Fruit fly (Drosophila melanogaster) whole organism, embryonic: ENCODE measurements around the gene Pax.
A peak's percentile ranks its signal among the peaks of the same experiment; 100 is the strongest.

Source experiments
- Antp ChIP-seq: fragments of 200-800 bp; sonication (Bioruptor generic); optimal IDR thresholded peaks from 3 replicates; lab custom pipeline; 2016; ENCODE audit warnings: missing biosample characterization, missing genetic modification characterization
- Atf6 ChIP-seq: fragments of 200-800 bp; sonication (Bioruptor generic); IDR thresholded peaks from 2 replicates; pipeline ENCODE4 v1.3.6; 2022; ENCODE audit warnings: missing biosample characterization, missing genetic modification characterization
- Bdp1 ChIP-seq: fragments of 200-800 bp; sonication (Bioruptor generic); optimal IDR thresholded peaks from 3 replicates; lab custom pipeline; 2016; ENCODE audit warnings: missing biosample characterization, missing genetic modification characterization
- Bgb ChIP-seq: fragments of 200-800 bp; sonication (Bioruptor generic); IDR thresholded peaks from 2 replicates; pipeline ENCODE4 v1.3.6; 2022; ENCODE audit warnings: missing biosample characterization, missing genetic modification characterization; ENCODE audit not compliant: partially characterized antibody
- CG10147 ChIP-seq: fragments of 200-800 bp; sonication (Bioruptor generic); optimal IDR thresholded peaks from 2 replicates; lab custom pipeline; 2019; ENCODE audit warnings: missing biosample characterization, mild to moderate bottlenecking, missing genetic modification characterization, moderate library complexity
- CG10654 ChIP-seq: fragments of 200-800 bp; sonication (Bioruptor generic); optimal IDR thresholded peaks from 2 replicates; lab custom pipeline; 2016; ENCODE audit warnings: missing biosample characterization, missing genetic modification characterization
- CG11456 ChIP-seq: fragments of 200-800 bp; sonication (Bioruptor generic); IDR thresholded peaks from 3 replicates; pipeline ENCODE4 v1.3.6; 2022; ENCODE audit warnings: missing biosample characterization, missing genetic modification characterization
- CG12104 ChIP-seq: fragments of 200-800 bp; sonication (Bioruptor generic); optimal IDR thresholded peaks from 3 replicates; lab custom pipeline; 2016; ENCODE audit warnings: missing biosample characterization, missing genetic modification characterization
- CG13424 ChIP-seq: fragments of 200-800 bp; sonication (Bioruptor generic); optimal IDR thresholded peaks from 2 replicates; lab custom pipeline; 2019; ENCODE audit warnings: missing biosample characterization, mild to moderate bottlenecking, missing genetic modification characterization, moderate library complexity
- CG13624 ChIP-seq: fragments of 200-800 bp; sonication (Bioruptor generic); optimal IDR thresholded peaks from 2 replicates; lab custom pipeline; 2016; ENCODE audit warnings: missing biosample characterization, missing genetic modification characterization
- CG14014 ChIP-seq: fragments of 200-800 bp; sonication (Bioruptor generic); IDR thresholded peaks from 2 replicates; pipeline ENCODE4 v1.3.6; 2022; ENCODE audit warnings: missing biosample characterization, missing genetic modification characterization
- CG1647 ChIP-seq: fragments of 200-800 bp; sonication (Bioruptor generic); optimal IDR thresholded peaks from 3 replicates; lab custom pipeline; 2016; ENCODE audit warnings: missing biosample characterization, missing genetic modification characterization
- CG16779 ChIP-seq: fragments of 200-800 bp; sonication (Bioruptor generic); IDR thresholded peaks from 2 replicates; pipeline ENCODE4 v1.3.6; 2022; ENCODE audit warnings: missing biosample characterization, missing genetic modification characterization
- CG17186 ChIP-seq: fragments of 200-800 bp; sonication (Bioruptor generic); optimal IDR thresholded peaks from 3 replicates; lab custom pipeline; 2017; ENCODE audit warnings: missing biosample characterization, missing genetic modification reagents, missing genetic modification characterization
- CG1832 ChIP-seq: fragments of 200-800 bp; sonication (Bioruptor generic); optimal IDR thresholded peaks from 2 replicates; lab custom pipeline; 2017; ENCODE audit warnings: missing biosample characterization, mild to moderate bottlenecking, missing genetic modification characterization, inconsistent platforms
- CG2116 ChIP-seq: fragments of 200-800 bp; sonication (Bioruptor generic); optimal IDR thresholded peaks from 3 replicates; lab custom pipeline; 2018; ENCODE audit warnings: missing biosample characterization, mild to moderate bottlenecking, missing genetic modification characterization
- CG2678 ChIP-seq: fragments of 200-800 bp; sonication (Bioruptor generic); optimal IDR thresholded peaks from 3 replicates; lab custom pipeline; 2019; ENCODE audit warnings: missing biosample characterization, mild to moderate bottlenecking, missing genetic modification characterization, moderate library complexity
- CG31441 ChIP-seq: fragments of 200-800 bp; sonication (Bioruptor generic); IDR thresholded peaks from 2 replicates; pipeline ENCODE4 v1.3.6; 2022; ENCODE audit warnings: missing biosample characterization, missing genetic modification characterization
- CG32767 ChIP-seq: fragments of 200-800 bp; sonication (Bioruptor generic); IDR thresholded peaks from 2 replicates; pipeline ENCODE4 v1.3.6; 2022; ENCODE audit warnings: missing biosample characterization, missing genetic modification characterization
- CG33213 ChIP-seq: fragments of 200-800 bp; sonication (Bioruptor generic); optimal IDR thresholded peaks from 3 replicates; lab custom pipeline; 2016; ENCODE audit warnings: missing biosample characterization, missing genetic modification characterization
- CG5180 ChIP-seq: fragments of 200-800 bp; sonication (Bioruptor generic); optimal IDR thresholded peaks from 3 replicates; lab custom pipeline; 2017; ENCODE audit warnings: missing biosample characterization, missing genetic modification characterization, mild to moderate bottlenecking, moderate library complexity, missing genetic modification reagents
- CG6254 ChIP-seq: fragments of 200-800 bp; sonication (Bioruptor generic); optimal IDR thresholded peaks from 3 replicates; lab custom pipeline; 2017; ENCODE audit warnings: mild to moderate bottlenecking, missing biosample characterization, missing genetic modification reagents, missing genetic modification characterization
- D19A ChIP-seq: fragments of 200-800 bp; optimal IDR thresholded peaks from 3 replicates; lab custom pipeline; 2019; ENCODE audit warnings: missing biosample characterization, mild to moderate bottlenecking, missing genetic modification characterization, moderate library complexity
- Dll ChIP-seq: fragments of 200-800 bp; sonication (Bioruptor generic); IDR thresholded peaks from 4 replicates; pipeline ENCODE4 v1.3.6; 2022; ENCODE audit warnings: missing biosample characterization, missing genetic modification characterization; ENCODE audit not compliant: partially characterized antibody
- Eip74EF ChIP-seq, 2 experiments: fragments of 200-800 bp in 1 of 2; fragments of >200 bp in 1 of 2; sonication (Bioruptor generic) in 1 of 2; optimal IDR thresholded peaks; 2 replicates each; lab custom pipeline; 2017 to 2019; ENCODE audit warnings: missing biosample characterization in 2 of 2, missing genetic modification characterization in 2 of 2, mild to moderate bottlenecking in 1 of 2, moderate library complexity in 1 of 2
- Gsc ChIP-seq: fragments of 200-800 bp; sonication (Bioruptor generic); IDR thresholded peaks from 2 replicates; pipeline ENCODE4 v1.3.6; 2022; ENCODE audit warnings: missing biosample characterization, missing genetic modification characterization
- HLH4C ChIP-seq: fragments of 200-800 bp; sonication (Bioruptor generic); IDR thresholded peaks from 3 replicates; pipeline ENCODE4 v1.3.6; 2022; ENCODE audit warnings: missing biosample characterization, missing genetic modification characterization; ENCODE audit not compliant: partially characterized antibody
- HmgZ ChIP-seq: fragments of 200-800 bp; sonication (Bioruptor generic); optimal IDR thresholded peaks from 2 replicates; lab custom pipeline; 2018; ENCODE audit warnings: missing biosample characterization, mild to moderate bottlenecking, missing genetic modification characterization
- Myb ChIP-seq: fragments of 200-800 bp; sonication (Bioruptor generic); optimal IDR thresholded peaks from 2 replicates; lab custom pipeline; 2016; ENCODE audit warnings: missing biosample characterization, missing genetic modification characterization
- Side ChIP-seq: fragments of 200-800 bp; sonication (Bioruptor generic); optimal IDR thresholded peaks from 2 replicates; lab custom pipeline; 2016; ENCODE audit warnings: missing biosample characterization, missing genetic modification characterization
- Spps ChIP-seq: fragments of 200-800 bp; sonication (Bioruptor generic); optimal IDR thresholded peaks from 2 replicates; lab custom pipeline; 2018; ENCODE audit warnings: missing biosample characterization, mild to moderate bottlenecking, missing genetic modification characterization
- Trl ChIP-seq, 3 experiments: fragments of >200 bp in 2 of 3; fragments of 200-800 bp in 1 of 3; sonication (Bioruptor generic) in 1 of 3; optimal IDR thresholded peaks; 2 replicates in 1 of 3; 3 replicates in 2 of 3; lab custom pipeline; 2016 to 2017; ENCODE audit warnings: missing biosample characterization in 1 of 3, missing genetic modification characterization in 1 of 3
- al ChIP-seq: fragments of 200-800 bp; sonication (Bioruptor generic); IDR thresholded peaks from 2 replicates; pipeline ENCODE4 v1.3.6; 2022; ENCODE audit warnings: missing biosample characterization, missing genetic modification characterization
- bsh ChIP-seq, 2 experiments: fragments of 200-800 bp; sonication (Bioruptor generic); optimal IDR thresholded peaks; 2 replicates each; lab custom pipeline; 2017 to 2018; ENCODE audit warnings: mild to moderate bottlenecking in 2 of 2, missing biosample characterization in 2 of 2, missing genetic modification characterization in 2 of 2, moderate library complexity in 1 of 2
- caup ChIP-seq: fragments of 200-800 bp; sonication (Bioruptor generic); optimal IDR thresholded peaks from 3 replicates; lab custom pipeline; 2017; ENCODE audit warnings: missing biosample characterization, mild to moderate bottlenecking, missing genetic modification characterization, moderate library complexity; ENCODE audit not compliant: severe bottlenecking
- chinmo ChIP-seq: fragments of 200-800 bp; sonication (Bioruptor generic); IDR thresholded peaks from 4 replicates; pipeline ENCODE4 v1.3.6; 2022; ENCODE audit warnings: missing biosample characterization, missing genetic modification characterization; ENCODE audit not compliant: partially characterized antibody
- en ChIP-seq: fragments of 200-800 bp; sonication (Bioruptor generic); optimal IDR thresholded peaks from 2 replicates; lab custom pipeline; 2016; ENCODE audit warnings: missing biosample characterization, missing genetic modification characterization
- fru ChIP-seq: fragments of >200 bp; optimal IDR thresholded peaks from 2 replicates; lab custom pipeline; 2017
- gce ChIP-seq: fragments of 200-800 bp; sonication (Bioruptor generic); IDR thresholded peaks from 3 replicates; pipeline ENCODE4 v1.3.6; 2022; ENCODE audit warnings: missing biosample characterization, missing genetic modification characterization
- gfzf ChIP-seq: fragments of 200-800 bp; sonication (Bioruptor generic); optimal IDR thresholded peaks from 2 replicates; lab custom pipeline; 2016; ENCODE audit warnings: missing biosample characterization, mild to moderate bottlenecking, missing genetic modification characterization, moderate library complexity
- h ChIP-seq: fragments of >200 bp; optimal IDR thresholded peaks from 2 replicates; lab custom pipeline; 2017
- hb ChIP-seq: fragments of 200-800 bp; sonication (Bioruptor generic); IDR thresholded peaks from 3 replicates; pipeline ENCODE4 v1.3.6; 2022; ENCODE audit warnings: missing biosample characterization, missing genetic modification characterization; ENCODE audit not compliant: partially characterized antibody
- hth ChIP-seq: fragments of >200 bp; optimal IDR thresholded peaks from 2 replicates; lab custom pipeline; 2017; ENCODE audit warnings: inconsistent platforms
- inv ChIP-seq: fragments of 200-800 bp; sonication (Bioruptor generic); IDR thresholded peaks from 2 replicates; pipeline ENCODE4 v1.3.6; 2022; ENCODE audit warnings: missing biosample characterization, missing genetic modification characterization; ENCODE audit not compliant: partially characterized antibody
- mirr ChIP-seq: fragments of 200-800 bp; sonication (Bioruptor generic); optimal IDR thresholded peaks from 3 replicates; lab custom pipeline; 2018; ENCODE audit warnings: missing biosample characterization, mild to moderate bottlenecking, missing genetic modification characterization
- sens-2 ChIP-seq: fragments of 200-800 bp; sonication (Bioruptor generic); IDR thresholded peaks from 2 replicates; pipeline ENCODE4 v1.3.6; 2022; ENCODE audit warnings: missing biosample characterization, missing genetic modification characterization
- seq ChIP-seq: fragments of 200-800 bp; sonication (Bioruptor generic); IDR thresholded peaks from 2 replicates; pipeline ENCODE4 v1.3.6; 2022; ENCODE audit warnings: missing biosample characterization, missing genetic modification characterization
- toy ChIP-seq: fragments of 200-800 bp; sonication (Bioruptor generic); IDR thresholded peaks from 2 replicates; pipeline ENCODE4 v1.3.6; 2022; ENCODE audit warnings: missing biosample characterization, missing genetic modification characterization

Gene Pax

dm6 chr2L:19377129-19378083 is 49.0 kb downstream of the Pax start (continued):
- TF ChIP-seq inv (GFP tag; lab: Robert Waterston, UW) (no peak), CG12104 (GFP tag; lab: Kevin White, UChicago) (no peak), mirr (no peak), CG14014 (no peak), Side (GFP tag; lab: Kevin White, UChicago) (peak; percentile 35), chinmo (GFP tag; lab: Robert Waterston, UW) (no peak), Atf6 (GFP tag; lab: Robert Waterston, UW) (no peak), seq (0 out of 2 replicates have a peak, but pooled peaks have one; percentile 24), hb (no peak), CG16779 (no peak), Spps (peak; percentile 36), CG1832 (GFP tag; lab: Kevin White, UChicago) (no peak), CG2678 (tag; lab: Kevin White, UChicago) (peak; percentile 69), hth (no peak), Gsc (GFP tag; lab: Robert Waterston, UW) (no peak), HmgZ (tag; lab: Kevin White, UChicago) (peak; percentile 22), Bdp1 (GFP tag; lab: Kevin White, UChicago) (no peak), CG32767 (GFP tag; lab: Robert Waterston, UW) (0 out of 2 replicates have a peak, but pooled peaks have one; percentile 10), CG13624 (no peak), Myb (GFP tag; lab: Kevin White, UChicago) (no peak), CG33213 (no peak), HLH4C (no peak), sens-2 (GFP tag; lab: Robert Waterston, UW) (peak; percentile 62; the same call in 1 of the 2 replicates), bsh (GFP tag; optimal IDR thresholded peaks at IDR 0.05; lab: Kevin White, UChicago) (peak in 1 of 2 experiments; percentile 69), CG17186 (GFP tag; lab: Kevin White, UChicago) (no peak), CG11456 (no peak), fru (no peak), CG6254 (GFP tag; lab: Kevin White, UChicago) (peak; percentile 63), CG31441 (GFP tag; lab: Robert Waterston, UW) (peak; percentile 75), CG10147 (GFP tag; lab: Kevin White, UChicago) (no peak), CG10654 (GFP tag; lab: Kevin White, UChicago) (peak; percentile 21), CG13424 (tag; lab: Kevin White, UChicago) (peak; percentile 52), CG2116 (peak; percentile 0), toy (no peak), CG1647 (GFP tag; lab: Kevin White, UChicago) (no peak), CG5180 (GFP tag; lab: Kevin White, UChicago) (peak; percentile 29), en (GFP tag; lab: Kevin White, UChicago) (no peak), h (no peak), gfzf (GFP tag; lab: Kevin White, UChicago) (no peak), D19A (tag; lab: Kevin White, UChicago) (peak; percentile 31), Trl (optimal IDR thresholded peaks at IDR 0.05; lab: Kevin White, UChicago) (no peak), Trl (GFP tag; optimal IDR thresholded peaks at IDR 0.05; lab: Kevin White, UChicago) (peak; percentile 1), caup (GFP tag; lab: Kevin White, UChicago) (no peak), gce (GFP tag; lab: Robert Waterston, UW) (0 out of 3 replicates have a peak, but pooled peaks have one; percentile 43), Antp (GFP tag; lab: Kevin White, UChicago) (no peak), Bgb (no peak), al (GFP tag; lab: Robert Waterston, UW) (no peak), Dll (GFP tag; lab: Robert Waterston, UW) (no peak), Eip74EF (GFP tag; optimal IDR thresholded peaks at IDR 0.05; lab: Kevin White, UChicago) (no peak)
